Worm (Caenorhabditis elegans): ENCODE results near the gene F26D10.13.

DNA sequence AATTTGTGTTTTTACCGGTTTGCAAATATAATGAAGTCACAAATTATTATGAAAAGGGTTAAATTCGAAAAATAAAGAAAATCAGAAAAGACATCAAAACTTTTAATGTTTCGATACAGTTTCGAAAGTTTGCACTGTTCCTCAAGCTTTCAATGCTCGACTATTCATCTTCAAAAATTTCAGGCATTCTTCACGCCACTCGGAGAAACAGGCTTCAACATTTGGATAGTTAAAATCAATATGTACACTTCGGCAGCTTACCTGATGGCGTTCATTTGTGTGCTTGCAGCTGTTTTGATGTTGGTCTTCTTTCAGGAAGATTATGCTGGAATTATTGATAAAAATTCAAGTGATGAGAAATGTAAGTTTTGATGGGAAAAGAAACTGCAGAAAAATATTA is 17.4 kb downstream of the F26D10.13 start:
- no peak for TF ChIP-seq mdl-1 (tag; optimal IDR thresholded peaks at IDR 0.05)
- no peak for TF ChIP-seq nhr-25 (tag; optimal IDR thresholded peaks at IDR 0.05; ENCODE audit: borderline replicate concordance, insufficient read depth)
- TF ChIP-seq nhr-76 (tag; optimal IDR thresholded peaks at IDR 0.05) = no peak
- no peak for TF ChIP-seq dmd-8 (GFP tag; IDR thresholded peaks at IDR 0.05)
- no peak for TF ChIP-seq pqm-1 (tag; optimal IDR thresholded peaks at IDR 0.05)
- TF ChIP-seq ztf-11 (tag; optimal IDR thresholded peaks at IDR 0.05) = no peak
